Worm (Caenorhabditis elegans) whole organism, early embryonic: Measurements from ENCODE around the gene cyk-1.

Source experiments
- B0310.2 ChIP-seq: sonication (generic microtip); optimal IDR thresholded peaks from 2 replicates; lab custom pipeline; 2016; ENCODE audit warnings: mild to moderate bottlenecking, missing genetic modification characterization, missing compliant biosample characterization
- F13C5.2 ChIP-seq: sonication (generic microtip); optimal IDR thresholded peaks from 2 replicates; lab custom pipeline; 2017; ENCODE audit warnings: mild to moderate bottlenecking, missing genetic modification characterization, inconsistent platforms, missing compliant biosample characterization
- ama-1 ChIP-seq: fragments of 150-350 bp; optimal IDR thresholded peaks from 2 replicates; lab custom pipeline; 2014
- ceh-36 ChIP-seq: sonication (generic microtip); optimal IDR thresholded peaks from 2 replicates; lab custom pipeline; 2016; ENCODE audit warnings: missing genetic modification characterization, inconsistent platforms, missing compliant biosample characterization
- hmbx-1 ChIP-seq: sonication (generic microtip); optimal IDR thresholded peaks from 2 replicates; lab custom pipeline; 2016; ENCODE audit warnings: mild to moderate bottlenecking, missing genetic modification characterization, missing compliant biosample characterization
- pes-1 ChIP-seq: fragments of 200-800 bp; sonication (Bioruptor generic); IDR thresholded peaks from 2 replicates; pipeline ENCODE4 v1.3.6; 2022; ENCODE audit warnings: missing genetic modification reagents, missing genetic modification characterization, missing compliant biosample characterization
- tbx-11 ChIP-seq: fragments of 200-800 bp; sonication (Bioruptor generic); IDR thresholded peaks from 2 replicates; pipeline ENCODE4 v1.3.6; 2022; ENCODE audit warnings: missing genetic modification characterization, missing compliant biosample characterization

DNA sequence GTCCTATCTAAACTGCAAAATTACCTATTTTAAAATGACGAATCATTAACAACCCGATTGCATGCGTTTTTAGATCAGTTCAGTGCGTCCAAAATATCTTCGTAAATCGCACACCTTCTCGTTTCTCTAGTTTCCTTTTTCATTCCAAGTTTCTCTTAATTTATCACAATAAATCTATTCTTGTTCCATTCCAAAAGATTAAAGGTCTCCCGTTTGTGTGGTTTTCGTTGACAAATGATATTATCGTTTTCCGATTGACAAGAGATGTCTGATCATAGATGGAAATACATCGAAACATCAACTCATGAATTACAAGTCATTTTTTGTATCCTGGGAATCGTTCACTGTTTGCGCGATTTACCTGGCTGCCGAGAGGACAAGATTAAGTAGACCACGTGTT lies 35.8 kb downstream of the cyk-1 start:
- TF ChIP-seq ceh-36 (tag; lab: Kevin White, UChicago) (no peak), pes-1 (GFP tag; lab: Robert Waterston, UW) (no peak), ama-1 (lab: Kevin White, UChicago) (no peak), F13C5.2 (tag; lab: Kevin White, UChicago) (no peak), B0310.2 (tag; lab: Kevin White, UChicago) (no peak), tbx-11 (GFP tag; lab: Robert Waterston, UW) (no peak), hmbx-1 (no peak)
